Worm (Caenorhabditis elegans): ENCODE measurements around the gene srh-98.

DNA sequence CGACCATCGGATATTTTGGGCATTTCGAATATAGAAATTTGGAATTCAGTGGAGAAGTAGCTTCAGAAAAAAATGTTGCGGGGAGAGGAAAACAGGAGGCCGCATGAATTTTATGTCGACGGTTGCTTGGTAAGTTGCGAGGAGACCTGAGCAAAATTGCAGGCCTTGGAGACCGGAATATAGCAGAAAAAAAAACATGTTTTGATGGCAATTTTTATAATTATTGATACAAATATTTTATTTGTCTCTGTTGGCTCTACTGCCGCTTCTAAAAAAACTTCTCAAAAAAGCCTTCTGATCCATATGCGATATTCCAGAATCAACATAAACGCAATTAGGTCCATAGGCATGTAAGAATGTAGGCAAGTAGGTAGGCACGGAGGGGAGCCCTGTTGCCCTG lies 39.8 kb upstream of the srh-98 start, which contains the start of gene pacl-1:
- no peak for TF ChIP-seq F10B5.3 (tag; optimal IDR thresholded peaks at IDR 0.05)
- TF ChIP-seq gei-8 (GFP tag; optimal IDR thresholded peaks at IDR 0.05) = no peak
- TF ChIP-seq mep-1 (tag; optimal IDR thresholded peaks at IDR 0.05) = no peak
- TF ChIP-seq F26F4.8 (GFP tag; conservative IDR thresholded peaks at IDR 0.05) = no peak
- TF ChIP-seq ceh-44 (GFP tag; IDR thresholded peaks at IDR 0.05) = no peak

Data from whole organism, L4 larva.